Fruit fly (Drosophila melanogaster) S2 (cell line): ENCODE measurements around the gene Patsas.

Experiments
- CG8478 ChIP-seq: fragments of >200 bp; optimal IDR thresholded peaks from 2 replicates; lab custom pipeline; 2018
- CTCF ChIP-seq, 2 experiments: fragments of >200 bp; optimal IDR thresholded peaks; 2 replicates each; lab custom pipeline; 2018

Gene Patsas

DNA sequence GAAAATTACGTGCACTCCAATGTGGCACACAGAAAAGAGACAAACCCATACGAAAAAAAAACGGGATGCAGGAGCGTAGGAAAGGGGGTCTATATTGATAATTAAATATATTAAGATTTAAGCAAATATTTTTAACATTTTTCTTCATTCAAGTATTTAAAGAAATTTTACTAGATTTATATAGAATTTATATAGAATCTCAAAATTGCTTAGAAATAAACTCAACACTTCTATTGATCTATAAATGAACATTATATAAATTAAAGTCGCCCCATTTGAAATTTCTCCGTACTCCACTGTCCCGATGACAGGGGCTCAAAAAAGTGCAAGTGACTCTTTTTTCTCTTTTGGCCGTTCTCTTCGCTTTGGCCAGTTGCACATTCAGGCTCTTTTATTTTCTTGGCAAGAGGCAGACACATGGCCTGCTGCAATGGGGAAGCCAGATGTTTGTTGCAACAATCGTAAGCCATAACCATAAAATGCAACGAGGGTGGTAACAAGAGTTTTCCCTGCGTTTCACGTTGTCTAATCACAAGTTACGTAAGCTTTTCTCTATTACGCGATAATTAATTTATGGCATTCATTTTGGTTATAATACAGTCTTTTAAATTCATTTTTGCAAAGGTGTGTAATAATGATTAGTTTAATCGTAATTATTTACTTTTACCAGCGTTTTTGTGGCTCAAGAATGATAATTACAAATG is 37.2 kb downstream of the Patsas start:
- no peak for TF ChIP-seq CTCF (optimal IDR thresholded peaks at IDR 0.05; lab: Kevin White, UChicago)
- no peak for TF ChIP-seq CG8478 (lab: Kevin White, UChicago)

DNA sequence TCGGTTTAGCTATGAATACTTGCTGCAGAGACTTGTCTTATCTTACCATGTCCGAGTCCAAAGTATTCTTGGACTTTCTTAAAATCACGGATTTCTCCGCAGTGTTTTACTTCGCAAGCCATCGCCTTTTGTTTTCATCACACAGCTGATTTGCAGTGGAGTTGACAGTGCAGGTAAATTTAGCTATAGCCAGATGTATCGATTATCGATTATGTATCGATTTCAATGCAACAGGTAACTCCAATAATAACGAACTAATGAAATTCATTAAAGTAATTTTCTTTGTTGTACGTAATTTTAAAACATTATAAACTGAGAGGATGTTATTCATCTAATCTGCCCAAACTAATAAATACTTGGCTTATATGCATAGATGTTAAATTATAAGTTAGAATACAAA is 40.0 kb downstream of the Patsas start, which contains the start of gene Rab3-GAP:
Rab3-GAP (minus strand) TSS at position 150 of the 400 bp plus-strand sequence.
- TF ChIP-seq CTCF (optimal IDR thresholded peaks at IDR 0.05; lab: Kevin White, UChicago), result no peak
- no peak for TF ChIP-seq CG8478 (lab: Kevin White, UChicago)

DNA sequence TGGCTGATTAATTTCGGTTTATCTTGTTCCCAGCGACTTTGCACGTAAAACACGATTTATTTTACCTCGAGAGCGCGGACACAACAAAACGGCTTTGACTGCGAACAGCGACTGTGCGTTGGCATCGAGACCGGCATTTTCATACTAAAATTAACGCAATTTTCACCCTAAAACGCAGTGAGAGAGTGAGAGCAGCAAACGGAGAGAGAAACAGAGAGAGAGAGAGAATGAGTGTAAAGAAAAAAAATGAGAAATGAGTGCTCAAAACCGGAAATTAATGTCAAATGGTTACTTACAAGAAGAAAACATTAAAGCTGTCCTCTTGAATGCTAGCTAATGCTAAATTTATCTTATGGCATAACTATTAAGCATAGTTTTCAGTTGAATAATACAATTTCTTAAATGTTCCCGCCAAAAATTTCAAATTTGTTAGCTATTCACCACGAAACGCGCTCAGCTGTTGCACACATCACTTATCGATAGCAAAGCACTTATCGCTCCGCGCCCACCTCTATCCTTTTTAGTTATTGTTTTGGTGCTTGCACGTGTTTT is 47.2 kb downstream of the Patsas start, which contains the start of the genes JhI-21, RpL7-like and CG34164:
JhI-21 (minus strand) TSS at position 206 of the 552 bp plus-strand sequence.
RpL7-like (plus strand) TSS at position 490 of the 552 bp plus-strand sequence.
CG34164 (plus strand) TSS at position 512 of the 552 bp plus-strand sequence.
- TF ChIP-seq CTCF (optimal IDR thresholded peaks at IDR 0.05; lab: Kevin White, UChicago) (no peak), CG8478 (lab: Kevin White, UChicago) (no peak)

DNA sequence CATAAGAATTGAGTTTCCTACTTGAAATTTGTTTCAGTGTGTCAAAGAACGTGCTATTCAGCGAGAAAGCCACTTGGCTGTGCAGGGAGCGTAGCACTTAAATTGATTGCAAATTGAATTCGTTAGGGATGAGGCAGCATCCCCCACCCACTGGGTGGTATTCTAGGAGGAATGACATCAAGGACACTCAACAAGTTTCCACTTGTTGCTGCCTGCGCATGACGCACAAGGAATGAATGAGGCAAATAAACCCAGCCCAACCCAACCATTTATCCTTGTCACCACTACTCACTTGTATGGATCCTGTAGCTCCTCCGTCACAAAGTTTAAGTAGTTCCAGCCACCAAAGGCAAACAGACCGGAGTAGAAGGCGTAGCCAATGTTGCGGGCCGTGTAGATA is 49.7 kb downstream of the Patsas start:
- TF ChIP-seq CG8478 (lab: Kevin White, UChicago), result no peak
- no peak for TF ChIP-seq CTCF (optimal IDR thresholded peaks at IDR 0.05; lab: Kevin White, UChicago)
